Fruit fly (Drosophila melanogaster): ENCODE results near the gene CG11964.

The CG11964 gene

DNA sequence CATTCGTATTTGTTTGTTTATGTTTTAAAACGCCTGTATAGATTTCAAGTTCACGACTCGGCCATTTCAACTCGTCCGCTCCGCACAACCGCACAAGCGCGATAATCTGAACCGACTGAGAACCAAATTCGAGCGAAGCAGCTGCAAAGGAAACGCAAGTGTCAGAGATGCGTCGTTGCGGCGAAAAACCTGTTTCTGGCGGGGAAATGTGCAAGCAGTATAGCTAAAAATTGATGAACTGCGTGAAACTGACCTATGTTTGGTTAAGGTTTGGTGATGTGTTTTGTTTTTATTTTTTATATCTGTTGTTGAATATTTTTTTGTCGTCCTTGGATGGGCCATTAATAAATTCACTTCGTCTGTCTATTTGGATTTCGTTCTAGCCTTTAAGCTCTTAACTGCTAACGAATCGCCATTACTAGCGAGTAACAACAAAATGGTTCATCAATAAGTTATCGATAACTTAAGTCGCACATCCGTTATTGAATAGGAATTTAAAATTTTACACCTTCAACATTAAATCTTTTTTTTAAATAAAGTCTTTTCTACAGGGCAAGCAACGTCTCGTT lies 13.0 kb downstream of the CG11964 start, which contains the start of gene pyd (continued):
- TF ChIP-seq Sox102F (GFP tag; optimal IDR thresholded peaks at IDR 0.05): peak; percentile 31
- peak; percentile 52 for TF ChIP-seq Nf-YB (GFP tag; optimal IDR thresholded peaks at IDR 0.05)
- TF ChIP-seq Xbp1 (GFP tag; optimal IDR thresholded peaks at IDR 0.05): peak; percentile 68
- TF ChIP-seq CG1832 (GFP tag; optimal IDR thresholded peaks at IDR 0.05): no peak
- TF ChIP-seq luna (GFP tag; optimal IDR thresholded peaks at IDR 0.05): peak; percentile 6
- TF ChIP-seq mam (GFP tag; optimal IDR thresholded peaks at IDR 0.05): peak; percentile 53
- TF ChIP-seq CG11456 (GFP tag; IDR thresholded peaks at IDR 0.05): 0 out of 3 replicates have a peak, but pooled peaks have one; percentile 40
- TF ChIP-seq kni (GFP tag; optimal IDR thresholded peaks at IDR 0.05): peak; percentile 80
- peak; percentile 49 for TF ChIP-seq CG8388 (GFP tag; optimal IDR thresholded peaks at IDR 0.05)
- TF ChIP-seq knrl (GFP tag; IDR thresholded peaks at IDR 0.05; ENCODE audit: partially characterized antibody): no peak; the same call in 2 of the 3 replicates
- no peak for TF ChIP-seq CG10274 (GFP tag; optimal IDR thresholded peaks at IDR 0.05)
- TF ChIP-seq CG31441 (GFP tag; IDR thresholded peaks at IDR 0.05): peak; percentile 44
- no peak for TF ChIP-seq cwo (GFP tag; optimal IDR thresholded peaks at IDR 0.05)
- no peak for TF ChIP-seq CG4730 (GFP tag; IDR thresholded peaks at IDR 0.05)

DNA sequence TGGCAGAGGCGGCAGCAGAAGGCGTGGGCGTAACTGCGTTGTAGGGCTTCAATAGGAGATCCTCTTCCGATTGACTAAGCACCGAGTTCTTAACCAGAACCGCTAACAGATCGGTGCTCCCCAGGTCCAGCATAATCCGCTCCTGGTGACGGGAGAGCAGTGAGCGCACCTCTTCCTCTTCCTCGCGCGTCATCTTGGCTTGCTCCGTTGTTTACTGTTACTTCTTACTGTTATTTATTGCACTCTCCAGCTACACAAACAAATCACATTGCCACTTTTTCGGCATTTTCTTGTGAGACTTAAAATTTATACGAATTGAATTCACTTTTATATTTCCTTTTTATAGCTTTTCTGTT lies 13.8 kb downstream of the CG11964 start:
- TF ChIP-seq CG6683 (GFP tag; optimal IDR thresholded peaks at IDR 0.05) (no peak), Ssrp (tag; optimal IDR thresholded peaks at IDR 0.05) (no peak), CG11504 (tag; optimal IDR thresholded peaks at IDR 0.05) (no peak), Ets97D (GFP tag; optimal IDR thresholded peaks at IDR 0.05) (no peak), CG15073 (GFP tag; optimal IDR thresholded peaks at IDR 0.05) (no peak), CG1603 (tag; optimal IDR thresholded peaks at IDR 0.05) (no peak), fru (optimal IDR thresholded peaks at IDR 0.05) (no peak), Doc3 (GFP tag; IDR thresholded peaks at IDR 0.05; ENCODE audit: partially characterized antibody) (no peak), CG17385 (GFP tag; optimal IDR thresholded peaks at IDR 0.05) (peak; percentile 38), phol (tag; optimal IDR thresholded peaks at IDR 0.05) (no peak), CG4404 (GFP tag; IDR thresholded peaks at IDR 0.05) (0 out of 2 replicates have a peak, but pooled peaks have one; percentile 13), emc (GFP tag; optimal IDR thresholded peaks at IDR 0.05) (no peak), Hand (GFP tag; optimal IDR thresholded peaks at IDR 0.05) (no peak), CG14860 (GFP tag; IDR thresholded peaks at IDR 0.05; ENCODE audit: partially characterized antibody) (no peak), luna (GFP tag; optimal IDR thresholded peaks at IDR 0.05) (no peak), tap (tag; optimal IDR thresholded peaks at IDR 0.05) (no peak), Ets65A (GFP tag) (peak; percentile 52), HLH4C (GFP tag; IDR thresholded peaks at IDR 0.05; ENCODE audit: partially characterized antibody) (no peak), CG17361 (GFP tag; IDR thresholded peaks at IDR 0.05) (no peak), sens (GFP tag) (peak; percentile 37), sisA (GFP tag; IDR thresholded peaks at IDR 0.05) (no peak), CG15696 (tag; optimal IDR thresholded peaks at IDR 0.05) (no peak), ttk (GFP tag; IDR thresholded peaks at IDR 0.05) (no peak), HHEX (GFP tag; optimal IDR thresholded peaks at IDR 0.05) (no peak), Hmx (GFP tag; optimal IDR thresholded peaks at IDR 0.05) (no peak), ci (GFP tag; IDR thresholded peaks at IDR 0.05) (no peak)

Data from whole organism, embryonic.